Worm (Caenorhabditis elegans) whole organism, L4/young adult: ENCODE results near the gene cest-35.2.

ENCODE experiments used
- W03F9.2 ChIP-seq: fragments of 150-350 bp; optimal IDR thresholded peaks from 2 replicates; lab custom pipeline; 2014; ENCODE audit warnings: missing biosample characterization, missing genetic modification characterization
- dao-5 ChIP-seq: sonication (generic microtip); optimal IDR thresholded peaks from 2 replicates; lab custom pipeline; 2016; ENCODE audit warnings: missing genotype, missing genetic modification characterization, moderate library complexity, missing compliant biosample characterization

DNA sequence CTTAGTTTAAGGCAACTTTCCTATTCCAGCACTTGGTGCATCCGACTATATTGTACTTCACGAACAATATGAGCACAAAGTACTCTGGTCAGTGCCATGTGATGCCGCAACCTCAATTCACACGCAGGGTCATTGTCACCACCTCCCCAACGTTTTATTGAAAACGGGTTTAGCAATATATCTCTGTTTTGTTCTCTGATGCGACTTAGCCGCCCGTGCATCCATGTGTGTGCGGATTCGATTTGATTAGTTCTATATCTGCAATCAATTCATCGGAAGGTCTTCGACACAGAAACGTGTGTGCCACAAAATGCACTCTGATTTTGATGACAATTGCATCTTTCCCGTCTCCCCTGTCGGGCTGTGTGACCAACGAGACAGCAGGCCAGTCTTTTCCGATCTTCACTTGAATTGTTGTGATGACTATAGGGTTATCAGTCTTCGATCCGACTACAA, 35.6 kb upstream of the cest-35.2 start:
- no peak for TF ChIP-seq W03F9.2 (tag; lab: Kevin White, UChicago)
- no peak for TF ChIP-seq dao-5 (tag; lab: Kevin White, UChicago)
